Fruit fly (Drosophila melanogaster) whole organism, embryonic: ENCODE data around the gene SdicC.
A peak's percentile ranks its signal among the peaks of the same experiment; 100 is the strongest.

Source experiments
- Adf1 ChIP-seq: fragments of 200-800 bp; sonication (Bioruptor generic); IDR thresholded peaks from 2 replicates; pipeline ENCODE4 v1.3.6; 2022; ENCODE audit warnings: missing biosample characterization, missing genetic modification characterization
- CG10267 ChIP-seq: fragments of 200-800 bp; sonication (Bioruptor generic); optimal IDR thresholded peaks from 2 replicates; lab custom pipeline; 2018; ENCODE audit warnings: missing biosample characterization, mild to moderate bottlenecking, missing genetic modification characterization, moderate library complexity
- CG10543 ChIP-seq: fragments of 200-800 bp; sonication (Bioruptor generic); optimal IDR thresholded peaks from 3 replicates; lab custom pipeline; 2017; ENCODE audit warnings: missing biosample characterization, mild to moderate bottlenecking, missing genetic modification characterization, moderate library complexity
- CG11085 ChIP-seq: fragments of 200-800 bp; sonication (Bioruptor generic); IDR thresholded peaks from 2 replicates; pipeline ENCODE4 v1.3.6; 2022; ENCODE audit warnings: missing biosample characterization, missing genetic modification characterization
- CG11504 ChIP-seq: fragments of 200-800 bp; sonication (Bioruptor generic); optimal IDR thresholded peaks from 3 replicates; lab custom pipeline; 2019; ENCODE audit warnings: missing biosample characterization, mild to moderate bottlenecking, missing genetic modification characterization, moderate library complexity
- CG12236 ChIP-seq: fragments of 200-800 bp; sonication (Bioruptor generic); optimal IDR thresholded peaks from 2 replicates; lab custom pipeline; 2016; ENCODE audit warnings: missing biosample characterization, missing genetic modification characterization
- CG14667 ChIP-seq: fragments of 200-800 bp; sonication (Bioruptor generic); IDR thresholded peaks from 2 replicates; pipeline ENCODE4 v1.3.6; 2022; ENCODE audit warnings: missing biosample characterization, missing genetic modification characterization
- CG15696 ChIP-seq: fragments of 200-800 bp; sonication (Bioruptor generic); optimal IDR thresholded peaks from 2 replicates; lab custom pipeline; 2019; ENCODE audit warnings: missing biosample characterization, mild to moderate bottlenecking, missing genetic modification characterization, moderate library complexity
- CG1603 ChIP-seq: fragments of 200-800 bp; sonication (Bioruptor generic); optimal IDR thresholded peaks from 2 replicates; lab custom pipeline; 2019; ENCODE audit warnings: missing biosample characterization, mild to moderate bottlenecking, missing genetic modification characterization, moderate library complexity
- CG17802 ChIP-seq: fragments of 200-800 bp; sonication (Bioruptor generic); optimal IDR thresholded peaks from 2 replicates; lab custom pipeline; 2018; ENCODE audit warnings: missing biosample characterization, mild to moderate bottlenecking, missing genetic modification characterization, moderate library complexity
- CG18764 ChIP-seq: fragments of 200-800 bp; sonication (Bioruptor generic); optimal IDR thresholded peaks from 3 replicates; lab custom pipeline; 2016; ENCODE audit warnings: missing biosample characterization, missing genetic modification characterization
- CG30403 ChIP-seq: fragments of 200-800 bp; sonication (Bioruptor generic); optimal IDR thresholded peaks from 3 replicates; lab custom pipeline; 2016; ENCODE audit warnings: missing biosample characterization, missing genetic modification characterization
- CG30431 ChIP-seq: fragments of 200-800 bp; sonication (Bioruptor generic); optimal IDR thresholded peaks from 2 replicates; lab custom pipeline; 2017; ENCODE audit warnings: missing biosample characterization, missing genetic modification characterization
- CG32767 ChIP-seq: fragments of 200-800 bp; sonication (Bioruptor generic); IDR thresholded peaks from 2 replicates; pipeline ENCODE4 v1.3.6; 2022; ENCODE audit warnings: missing biosample characterization, missing genetic modification characterization
- CG34376 ChIP-seq: fragments of 200-800 bp; sonication (Bioruptor generic); optimal IDR thresholded peaks from 2 replicates; lab custom pipeline; 2018; ENCODE audit warnings: missing biosample characterization, mild to moderate bottlenecking, missing genetic modification characterization
- CG4730 ChIP-seq: fragments of 200-800 bp; sonication (Bioruptor generic); IDR thresholded peaks from 2 replicates; pipeline ENCODE4 v1.3.6; 2022; ENCODE audit warnings: missing biosample characterization, missing genetic modification characterization
- CG7745 ChIP-seq: fragments of 200-800 bp; sonication (Bioruptor generic); optimal IDR thresholded peaks from 2 replicates; lab custom pipeline; 2018; ENCODE audit warnings: missing biosample characterization, mild to moderate bottlenecking, missing genetic modification characterization, moderate library complexity
- CkIIα-i1 ChIP-seq: fragments of 200-800 bp; sonication (Bioruptor generic); IDR thresholded peaks from 2 replicates; pipeline ENCODE4 v1.3.6; 2022; ENCODE audit warnings: missing biosample characterization, missing genetic modification characterization
- Deaf1 ChIP-seq: fragments of 200-800 bp; optimal IDR thresholded peaks from 3 replicates; lab custom pipeline; 2019; ENCODE audit warnings: missing biosample characterization, mild to moderate bottlenecking, missing genetic modification characterization, moderate library complexity
- Eip74EF ChIP-seq, 2 experiments: fragments of 200-800 bp in 1 of 2; fragments of >200 bp in 1 of 2; sonication (Bioruptor generic) in 1 of 2; optimal IDR thresholded peaks; 2 replicates each; lab custom pipeline; 2017 to 2019; ENCODE audit warnings: missing biosample characterization in 2 of 2, missing genetic modification characterization in 2 of 2, mild to moderate bottlenecking in 1 of 2, moderate library complexity in 1 of 2
- Fer1 ChIP-seq: fragments of 200-800 bp; sonication (Bioruptor generic); optimal IDR thresholded peaks from 2 replicates; lab custom pipeline; 2017; ENCODE audit warnings: missing biosample characterization, mild to moderate bottlenecking, missing genetic modification characterization
- H15 ChIP-seq: fragments of 200-800 bp; sonication (Bioruptor generic); IDR thresholded peaks from 3 replicates; pipeline ENCODE4 v1.3.6; 2022; ENCODE audit warnings: missing biosample characterization, missing genetic modification characterization
- HmgD ChIP-seq: fragments of 200-800 bp; sonication (Bioruptor generic); optimal IDR thresholded peaks from 3 replicates; lab custom pipeline; 2016; ENCODE audit warnings: missing biosample characterization, missing genetic modification characterization
- Hr51 ChIP-seq, 2 experiments: fragments of 200-800 bp; sonication (Bioruptor generic); optimal IDR thresholded peaks; 2 replicates in 1 of 2; 3 replicates in 1 of 2; lab custom pipeline; 2016 to 2018; ENCODE audit warnings: missing biosample characterization in 2 of 2, missing genetic modification characterization in 2 of 2, mild to moderate bottlenecking in 1 of 2, moderate library complexity in 1 of 2
- Lim3 ChIP-seq: fragments of 200-800 bp; sonication (Bioruptor generic); IDR thresholded peaks from 2 replicates; pipeline ENCODE4 v1.3.6; 2022; ENCODE audit warnings: missing biosample characterization, missing genetic modification characterization
- Side ChIP-seq: fragments of 200-800 bp; sonication (Bioruptor generic); optimal IDR thresholded peaks from 2 replicates; lab custom pipeline; 2016; ENCODE audit warnings: missing biosample characterization, missing genetic modification characterization
- Taf1 ChIP-seq: fragments of 200-800 bp; sonication (Bioruptor generic); IDR thresholded peaks from 2 replicates; pipeline ENCODE4 v1.3.6; 2022; ENCODE audit warnings: missing biosample characterization, missing genetic modification characterization
- YL-1 ChIP-seq: fragments of 200-800 bp; sonication (Bioruptor generic); optimal IDR thresholded peaks from 3 replicates; lab custom pipeline; 2017; ENCODE audit warnings: missing biosample characterization, mild to moderate bottlenecking, missing genetic modification characterization
- ap ChIP-seq: fragments of 200-800 bp; sonication (Bioruptor generic); IDR thresholded peaks from 2 replicates; pipeline ENCODE4 v1.3.6; 2022; ENCODE audit warnings: missing biosample characterization, missing genetic modification characterization
- chif ChIP-seq, 2 experiments: fragments of 200-800 bp; sonication (Bioruptor generic); optimal IDR thresholded peaks; 3 replicates each; lab custom pipeline; 2016; ENCODE audit warnings: missing biosample characterization in 2 of 2, missing genetic modification characterization in 2 of 2
- crol ChIP-seq: fragments of 200-800 bp; sonication (Bioruptor generic); IDR thresholded peaks from 2 replicates; pipeline ENCODE4 v1.3.6; 2022; ENCODE audit warnings: missing biosample characterization, missing genetic modification characterization
- dmrt11E ChIP-seq: fragments of 200-800 bp; sonication (Bioruptor generic); optimal IDR thresholded peaks from 3 replicates; lab custom pipeline; 2018; ENCODE audit warnings: missing biosample characterization, mild to moderate bottlenecking, missing genetic modification characterization, moderate library complexity
- exex ChIP-seq: fragments of 200-800 bp; sonication (Bioruptor generic); optimal IDR thresholded peaks from 4 replicates; lab custom pipeline; 2018; ENCODE audit warnings: missing biosample characterization, mild to moderate bottlenecking, missing genetic modification characterization, moderate library complexity
- fru ChIP-seq: fragments of >200 bp; optimal IDR thresholded peaks from 2 replicates; lab custom pipeline; 2017
- hkb ChIP-seq, 2 experiments: fragments of 200-800 bp in 1 of 2; fragments of >200 bp in 1 of 2; sonication (Bioruptor generic) in 1 of 2; IDR thresholded peaks in 1 of 2; optimal IDR thresholded peaks in 1 of 2; 2 replicates each; pipeline versions ENCODE4 v1.3.6 to Lab custom; 2017 to 2022; ENCODE audit warnings: missing biosample characterization in 1 of 2, missing genetic modification characterization in 1 of 2
- lbe ChIP-seq: fragments of 200-800 bp; sonication (Bioruptor generic); optimal IDR thresholded peaks from 2 replicates; lab custom pipeline; 2016; ENCODE audit warnings: missing biosample characterization, mild to moderate bottlenecking, missing genetic modification characterization
- lov ChIP-seq, 2 experiments: fragments of 200-800 bp in 1 of 2; fragments of >200 bp in 1 of 2; sonication (Bioruptor generic) in 1 of 2; IDR thresholded peaks in 1 of 2; optimal IDR thresholded peaks in 1 of 2; 2 replicates in 1 of 2; 3 replicates in 1 of 2; pipeline versions ENCODE4 v1.3.6 to Lab custom; 2017 to 2022; ENCODE audit warnings: missing biosample characterization in 1 of 2, missing genetic modification characterization in 1 of 2
- mirr ChIP-seq: fragments of 200-800 bp; sonication (Bioruptor generic); optimal IDR thresholded peaks from 3 replicates; lab custom pipeline; 2018; ENCODE audit warnings: missing biosample characterization, mild to moderate bottlenecking, missing genetic modification characterization
- pan ChIP-seq, 4 experiments: fragments of >200 bp in 3 of 4; fragments of 200-800 bp in 1 of 4; sonication (Bioruptor generic) in 1 of 4; optimal IDR thresholded peaks in 3 of 4; IDR thresholded peaks in 1 of 4; 2 replicates each; pipeline versions ENCODE4 v1.3.6 to Lab custom; 2017 to 2022; ENCODE audit warnings: missing biosample characterization in 2 of 4, missing genetic modification characterization in 2 of 4, mixed read lengths in 1 of 4
- pros ChIP-seq: fragments of 200-800 bp; sonication (Bioruptor generic); optimal IDR thresholded peaks from 3 replicates; lab custom pipeline; 2019; ENCODE audit warnings: missing biosample characterization, mild to moderate bottlenecking, missing genetic modification characterization, moderate library complexity
- sisA ChIP-seq: fragments of 200-800 bp; sonication (Bioruptor generic); IDR thresholded peaks from 2 replicates; pipeline ENCODE4 v1.3.6; 2022; ENCODE audit warnings: missing biosample characterization, missing genetic modification characterization
- sob ChIP-seq: fragments of 200-800 bp; sonication (Bioruptor generic); IDR thresholded peaks from 2 replicates; pipeline ENCODE4 v1.3.6; 2022; ENCODE audit warnings: missing biosample characterization, missing genetic modification characterization
- sqz ChIP-seq: fragments of 200-800 bp; sonication (Bioruptor generic); optimal IDR thresholded peaks from 3 replicates; lab custom pipeline; 2018; ENCODE audit warnings: missing biosample characterization, mild to moderate bottlenecking, missing genetic modification characterization
- twi ChIP-seq: fragments of 200-800 bp; optimal IDR thresholded peaks from 2 replicates; lab custom pipeline; 2019; ENCODE audit warnings: missing biosample characterization, mild to moderate bottlenecking, missing genetic modification characterization, moderate library complexity
- unpg ChIP-seq: fragments of 200-800 bp; sonication (Bioruptor generic); optimal IDR thresholded peaks from 3 replicates; lab custom pipeline; 2018; ENCODE audit warnings: missing biosample characterization, mild to moderate bottlenecking, missing genetic modification characterization, moderate library complexity
- usp ChIP-seq: fragments of >200 bp; optimal IDR thresholded peaks from 2 replicates; lab custom pipeline; 2017; ENCODE audit warnings: missing biosample characterization, missing genetic modification characterization
- vfl ChIP-seq: fragments of 200-800 bp; sonication (Bioruptor generic); optimal IDR thresholded peaks from 2 replicates; lab custom pipeline; 2016; ENCODE audit warnings: missing biosample characterization, missing genetic modification characterization
- vnd ChIP-seq: fragments of 200-800 bp; sonication (Bioruptor generic); IDR thresholded peaks from 3 replicates; pipeline ENCODE4 v1.3.6; 2022; ENCODE audit warnings: missing biosample characterization, missing genetic modification characterization; ENCODE audit not compliant: partially characterized antibody

Gene SdicC

DNA sequence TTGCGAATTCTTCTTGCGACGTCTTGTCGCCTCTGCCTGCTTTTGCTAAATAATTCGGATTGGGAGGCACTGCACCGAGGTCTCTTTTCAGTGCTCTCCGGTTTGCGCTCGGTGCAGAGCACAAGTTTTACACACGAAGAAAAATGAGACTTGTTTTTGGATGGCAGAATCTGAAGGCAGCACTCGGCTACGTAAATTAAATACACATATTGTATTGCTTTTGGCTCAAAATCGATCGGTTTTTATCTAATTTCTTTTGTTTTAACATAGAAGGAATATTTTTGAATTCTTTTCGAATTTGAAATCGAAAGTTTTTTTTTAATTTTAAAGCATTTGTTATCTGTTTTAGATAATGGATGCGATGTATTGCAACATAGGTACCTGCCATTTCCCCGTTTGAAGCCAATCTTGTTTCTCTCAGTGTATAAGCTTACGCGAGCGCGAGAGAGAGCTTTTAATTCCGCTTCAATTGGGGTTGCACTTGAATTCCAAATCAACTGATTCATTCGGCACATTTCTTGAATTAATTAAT lies 43.5 kb downstream of the SdicC start, which contains the start of gene AnxB10 (continued):
- TF ChIP-seq CG30403 (GFP tag; lab: Kevin White, UChicago): peak; percentile 65
- no peak for TF ChIP-seq CG12236 (GFP tag; lab: Kevin White, UChicago)
- no peak for TF ChIP-seq Lim3 (GFP tag; lab: Robert Waterston, UW)
- no peak for TF ChIP-seq dmrt11E (tag; lab: Kevin White, UChicago)
- peak; percentile 21 for TF ChIP-seq Side (GFP tag; lab: Kevin White, UChicago)
- no peak for TF ChIP-seq CG11085 (GFP tag; lab: Robert Waterston, UW)
- TF ChIP-seq lbe (GFP tag; lab: Kevin White, UChicago): peak; percentile 82
- TF ChIP-seq twi (tag; lab: Kevin White, UChicago): no peak
- peak; percentile 31 for TF ChIP-seq CG18764
- no peak for TF ChIP-seq Taf1 (GFP tag; lab: Robert Waterston, UW)
- no peak for TF ChIP-seq Eip74EF (GFP tag; optimal IDR thresholded peaks at IDR 0.05; lab: Kevin White, UChicago)
- peak; percentile 56; the same call in 1 of the 2 replicates for TF ChIP-seq sob (GFP tag; lab: Robert Waterston, UW)
- no peak for TF ChIP-seq vnd (GFP tag; lab: Robert Waterston, UW)
- no peak for TF ChIP-seq CG10543
- TF ChIP-seq CG10267: peak; percentile 46
- 0 out of 2 replicates have a peak, but pooled peaks have one; percentile 18 for TF ChIP-seq CG32767 (GFP tag; lab: Robert Waterston, UW)
- peak in 1 of 2 experiments; percentile 75 for TF ChIP-seq Hr51 (GFP tag; optimal IDR thresholded peaks at IDR 0.05; lab: Kevin White, UChicago)
- no peak for TF ChIP-seq CG1603 (tag; lab: Kevin White, UChicago)
- no peak for TF ChIP-seq CG34376 (GFP tag; lab: Kevin White, UChicago)
- no peak for TF ChIP-seq vfl (GFP tag; lab: Kevin White, UChicago)
- TF ChIP-seq fru (lab: Kevin White, UChicago): no peak
- TF ChIP-seq Adf1: no peak
- 0 out of 2 replicates have a peak, but pooled peaks have one; percentile 47 for TF ChIP-seq CG4730
- TF ChIP-seq lov (optimal IDR thresholded peaks at IDR 0.05; lab: Kevin White, UChicago): no peak
- TF ChIP-seq lov (GFP tag; IDR thresholded peaks at IDR 0.05; lab: Robert Waterston, UW): no peak
- TF ChIP-seq CG11504: peak; percentile 86
- no peak for TF ChIP-seq CG15696 (tag; lab: Kevin White, UChicago)
- TF ChIP-seq sisA (GFP tag; lab: Robert Waterston, UW): peak; percentile 43; the same call in 1 of the 2 replicates
- TF ChIP-seq Fer1 (GFP tag; lab: Kevin White, UChicago): peak; percentile 76
- peak; percentile 44 to 57 for TF ChIP-seq chif (GFP tag; optimal IDR thresholded peaks at IDR 0.05; lab: Kevin White, UChicago)
- TF ChIP-seq exex (tag; lab: Kevin White, UChicago): no peak
- TF ChIP-seq CG14667 (GFP tag; lab: Robert Waterston, UW): 0 out of 2 replicates have a peak, but pooled peaks have one; percentile 17
- no peak for TF ChIP-seq YL-1 (GFP tag; lab: Kevin White, UChicago)
- TF ChIP-seq ap: no peak
- 0 out of 3 replicates have a peak, but pooled peaks have one; percentile 24 for TF ChIP-seq H15 (GFP tag; lab: Robert Waterston, UW)
- TF ChIP-seq unpg (GFP tag; lab: Kevin White, UChicago): peak; percentile 29
- peak; percentile 42 for TF ChIP-seq Deaf1 (tag; lab: Kevin White, UChicago)
- no peak for TF ChIP-seq usp
- no peak for TF ChIP-seq crol (GFP tag; lab: Robert Waterston, UW)
- TF ChIP-seq mirr (GFP tag; lab: Kevin White, UChicago): no peak
- no peak for TF ChIP-seq pan (optimal IDR thresholded peaks at IDR 0.05; lab: Kevin White, UChicago)
- TF ChIP-seq pan (GFP tag; optimal IDR thresholded peaks at IDR 0.05 in 1 of 2, IDR thresholded peaks at IDR 0.05 in 1 of 2): peak in 1 of 2 experiments; percentile 66
- no peak for TF ChIP-seq CG30431 (GFP tag; lab: Kevin White, UChicago)
- TF ChIP-seq sqz (GFP tag; lab: Kevin White, UChicago): no peak
- no peak for TF ChIP-seq CG17802
- TF ChIP-seq hkb (optimal IDR thresholded peaks at IDR 0.05; lab: Kevin White, UChicago): no peak
- TF ChIP-seq hkb (GFP tag; IDR thresholded peaks at IDR 0.05; lab: Robert Waterston, UW): peak; percentile 67
- no peak for TF ChIP-seq HmgD (GFP tag; lab: Kevin White, UChicago)
- no peak for TF ChIP-seq pros (GFP tag; lab: Kevin White, UChicago)
- no peak for TF ChIP-seq CkIIα-i1 (GFP tag; lab: Robert Waterston, UW)
- no peak for TF ChIP-seq CG7745 (tag; lab: Kevin White, UChicago)
